Fruit fly (Drosophila melanogaster): ENCODE measurements around the gene CG14551.

DNA sequence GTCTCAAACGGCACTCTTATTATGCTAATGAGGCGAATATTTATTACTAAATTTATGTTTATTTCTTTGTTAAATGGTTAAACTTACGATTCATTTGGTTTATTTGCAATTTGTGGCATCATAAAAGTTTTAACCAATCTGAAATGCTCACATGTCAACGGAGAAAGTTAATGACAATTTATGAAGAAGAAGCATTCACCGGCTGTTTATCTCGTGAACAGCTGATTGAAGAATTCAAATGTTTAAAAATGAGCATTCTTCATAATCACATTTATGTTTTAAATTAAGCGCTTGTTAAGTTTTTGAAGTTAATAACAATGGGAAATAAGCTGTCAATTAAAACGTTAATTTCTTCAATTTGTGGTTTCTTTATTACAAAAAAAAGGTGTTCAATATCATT lies 4.7 kb downstream of the CG14551 start, which contains the start of the genes PIG-P and Tcs6:
- peak; percentile 17 for TF ChIP-seq Mnt (GFP tag; optimal IDR thresholded peaks at IDR 0.05)
- no peak for TF ChIP-seq cic (GFP tag; optimal IDR thresholded peaks at IDR 0.05)
- TF ChIP-seq pad (GFP tag; optimal IDR thresholded peaks at IDR 0.05) = no peak
- no peak for TF ChIP-seq CG12768 (GFP tag; optimal IDR thresholded peaks at IDR 0.05)
- TF ChIP-seq ovo (GFP tag; optimal IDR thresholded peaks at IDR 0.05) = no peak
- TF ChIP-seq CG14711 (tag; optimal IDR thresholded peaks at IDR 0.05) = no peak
- TF ChIP-seq bab1 (GFP tag; optimal IDR thresholded peaks at IDR 0.05) = peak; percentile 27

All from whole organism, adult.